Worm (Caenorhabditis elegans): ENCODE results near the gene cdd-2.

Gene cdd-2

ce11 chrIV:7580062-7580614 lies 32.4 kb upstream of the cdd-2 start, which contains the start of the genes cec-5 and nol-10 (continued):
- TF ChIP-seq athp-1 (tag; optimal IDR thresholded peaks at IDR 0.05) (peak; percentile 46), sptf-2 (GFP tag; optimal IDR thresholded peaks at IDR 0.05) (no peak), ekl-4 (GFP tag; IDR thresholded peaks at IDR 0.05) (peak; percentile 75), K11D2.4 (GFP tag; IDR thresholded peaks at IDR 0.05) (no peak), nfya-2 (GFP tag; IDR thresholded peaks at IDR 0.05) (no peak), D2030.7 (GFP tag; IDR thresholded peaks at IDR 0.05) (peak; percentile 93), nhr-179 (tag; optimal IDR thresholded peaks at IDR 0.05) (no peak), cebp-2 (GFP tag; IDR thresholded peaks at IDR 0.05) (no peak), bed-2 (GFP tag; IDR thresholded peaks at IDR 0.05) (no peak), mxl-1 (tag; optimal IDR thresholded peaks at IDR 0.05) (no peak), die-1 (tag; optimal IDR thresholded peaks at IDR 0.05) (no peak), dpl-1 (GFP tag; optimal IDR thresholded peaks at IDR 0.05) (peak; percentile 77), lag-1 (GFP tag; IDR thresholded peaks at IDR 0.05) (no peak), pha-4 (tag; optimal IDR thresholded peaks at IDR 0.05) (no peak), B0261.1 (tag; optimal IDR thresholded peaks at IDR 0.05) (peak; percentile 9), madf-10 (tag; optimal IDR thresholded peaks at IDR 0.05) (peak; percentile 67), T26A5.8 (tag; optimal IDR thresholded peaks at IDR 0.05) (no peak), hmg-20 (GFP tag; IDR thresholded peaks at IDR 0.05) (no peak), F49E8.2 (tag; optimal IDR thresholded peaks at IDR 0.05; ENCODE audit: insufficient read depth) (peak; percentile 92), mcd-1 (GFP tag; IDR thresholded peaks at IDR 0.05) (peak; percentile 81), rpc-1 (optimal IDR thresholded peaks at IDR 0.05) (no peak), rpc-1 (tag; optimal IDR thresholded peaks at IDR 0.05) (peak; percentile 0), B0336.3 (GFP tag; IDR thresholded peaks at IDR 0.05) (peak; percentile 57; the same call in 1 of the 2 replicates), F55B11.4 (tag; optimal IDR thresholded peaks at IDR 0.05; ENCODE audit: borderline replicate concordance, insufficient read depth) (no peak), lsl-1 (GFP tag; optimal IDR thresholded peaks at IDR 0.05) (peak; percentile 81), tlf-1 (GFP tag; optimal IDR thresholded peaks at IDR 0.05) (peak; percentile 73), Y53F4B.3 (GFP tag; IDR thresholded peaks at IDR 0.05) (no peak), dox-1 (GFP tag; IDR thresholded peaks at IDR 0.05) (no peak; the same call in 1 of the 2 replicates), ceh-40 (GFP tag; IDR thresholded peaks at IDR 0.05) (no peak), gei-17 (GFP tag; optimal IDR thresholded peaks at IDR 0.05) (no peak), madf-3 (GFP tag; IDR thresholded peaks at IDR 0.05) (peak; percentile 99), ztf-26 (tag; optimal IDR thresholded peaks at IDR 0.05) (no peak), nhr-80 (tag; optimal IDR thresholded peaks at IDR 0.05) (peak; percentile 39), egl-18 (GFP tag; IDR thresholded peaks at IDR 0.05) (no peak), nhr-27 (tag; optimal IDR thresholded peaks at IDR 0.05) (no peak), ztf-3 (GFP tag; optimal IDR thresholded peaks at IDR 0.05) (no peak), him-1 (tag; optimal IDR thresholded peaks at IDR 0.05) (peak; percentile 45), ceh-100 (GFP tag; IDR thresholded peaks at IDR 0.05) (peak; percentile 83), T07F8.4 (tag; optimal IDR thresholded peaks at IDR 0.05) (peak; percentile 12), snpc-3.4 (tag; optimal IDR thresholded peaks at IDR 0.05) (peak; percentile 94), Y56A3A.18 (GFP tag; IDR thresholded peaks at IDR 0.05) (no peak), lir-1 (GFP tag; conservative IDR thresholded peaks at IDR 0.05) (peak; percentile 71), Y79H2A.3 (GFP tag; conservative IDR thresholded peaks at IDR 0.05) (peak; percentile 66; the same call in 1 of the 2 replicates), F33H1.4 (GFP tag; IDR thresholded peaks at IDR 0.05) (no peak; the same call in 1 of the 2 replicates), sea-2 (GFP tag; IDR thresholded peaks at IDR 0.05) (no peak), atf-7 (tag; optimal IDR thresholded peaks at IDR 0.05) (no peak), akir-1 (GFP tag; optimal IDR thresholded peaks at IDR 0.05) (no peak), ztf-18 (tag; optimal IDR thresholded peaks at IDR 0.05) (peak; percentile 90), snpc-1.1 (tag; optimal IDR thresholded peaks at IDR 0.05; ENCODE audit: insufficient read depth) (peak; percentile 78)
